Worm (Caenorhabditis elegans): ENCODE results near the gene plc-4.

- peak; percentile 77 for TF ChIP-seq grh-1 (GFP tag; IDR thresholded peaks at IDR 0.05)
- TF ChIP-seq nhr-77 (tag; optimal IDR thresholded peaks at IDR 0.05): peak; percentile 90
- no peak for TF ChIP-seq unc-62 (GFP tag; optimal IDR thresholded peaks at IDR 0.05)
- peak; percentile 28 for TF ChIP-seq fkh-10 (GFP tag; optimal IDR thresholded peaks at IDR 0.05)
- TF ChIP-seq lin-39 (tag; optimal IDR thresholded peaks at IDR 0.05): no peak
- peak; percentile 63 for TF ChIP-seq fos-1 (tag; optimal IDR thresholded peaks at IDR 0.05)
- TF ChIP-seq ama-1 (optimal IDR thresholded peaks at IDR 0.05): no peak
These were observed 4.5 kb downstream of the plc-4 start, which contains the start of the genes vdac-1 and R05G6.5 for ce11 chrIV:7507841-7508509.

Measured in whole organism, L1 larva.